Worm (Caenorhabditis elegans): ENCODE results near the gene cyp-34A7.
A peak's percentile ranks its signal among the peaks of the same experiment; 100 is the strongest.

The cyp-34A7 gene

ce11 chrV:3949723-3950122, 13.9 kb downstream of the cyp-34A7 start, which contains the start of gene dach-1:
Gene dach-1 (plus strand): TSS chrV:3950023.
- TF ChIP-seq mxl-2 (GFP tag; conservative IDR thresholded peaks at IDR 0.05) (no peak), daf-16 (GFP tag; optimal IDR thresholded peaks at IDR 0.05) (no peak), daf-16 (tag; optimal IDR thresholded peaks at IDR 0.05) (peak; percentile 66), aha-1 (tag) (peak; percentile 65)

ce11 chrV:3945053-3945452, 18.6 kb downstream of the cyp-34A7 start, which contains the start of gene cyp-35B3:
Gene cyp-35B3 (plus strand): TSS chrV:3945353.
- TF ChIP-seq egl-27 (tag; optimal IDR thresholded peaks at IDR 0.05) (no peak), pqm-1 (tag; optimal IDR thresholded peaks at IDR 0.05) (no peak), nhr-28 (tag; optimal IDR thresholded peaks at IDR 0.05) (no peak), R02D3.7 (tag; optimal IDR thresholded peaks at IDR 0.05) (no peak), ZK337.2 (GFP tag; IDR thresholded peaks at IDR 0.05) (no peak), php-3 (GFP tag; IDR thresholded peaks at IDR 0.05) (no peak), nhr-6 (tag; optimal IDR thresholded peaks at IDR 0.05) (no peak)

- TF ChIP-seq ceh-28 (tag; optimal IDR thresholded peaks at IDR 0.05) (no peak), daf-8 (GFP tag; IDR thresholded peaks at IDR 0.05) (no peak), aha-1 (tag) (peak; percentile 97)
Observed at ce11 chrV:3943364-3943763, 20.3 kb downstream of the cyp-34A7 start.

ce11 chrV:3941860-3942259, 21.8 kb downstream of the cyp-34A7 start, which contains the start of gene cyp-35B2:
Gene cyp-35B2 (plus strand): TSS chrV:3942160.
- TF ChIP-seq jun-1 (tag; optimal IDR thresholded peaks at IDR 0.05): no peak
- no peak for TF ChIP-seq nhr-76 (tag; optimal IDR thresholded peaks at IDR 0.05)
- TF ChIP-seq zfp-3 (GFP tag; conservative IDR thresholded peaks at IDR 0.05): no peak
- TF ChIP-seq daf-16 (GFP tag; optimal IDR thresholded peaks at IDR 0.05): no peak
- no peak for TF ChIP-seq daf-16 (tag; optimal IDR thresholded peaks at IDR 0.05)
- no peak for TF ChIP-seq Y105C5A.15 (GFP tag; IDR thresholded peaks at IDR 0.05)
- TF ChIP-seq nhr-28 (tag; optimal IDR thresholded peaks at IDR 0.05): peak; percentile 34

- TF ChIP-seq ceh-82 (tag; optimal IDR thresholded peaks at IDR 0.05) (no peak), nhr-28 (tag; optimal IDR thresholded peaks at IDR 0.05) (peak; percentile 92), unc-130 (GFP tag; optimal IDR thresholded peaks at IDR 0.05) (no peak), D1046.2 (GFP tag; IDR thresholded peaks at IDR 0.05) (no peak), ceh-20 (GFP tag; IDR thresholded peaks at IDR 0.05) (no peak), daf-16 (GFP tag; optimal IDR thresholded peaks at IDR 0.05) (no peak), daf-16 (tag; optimal IDR thresholded peaks at IDR 0.05) (peak; percentile 68)
Observed at ce11 chrV:3938789-3939188, 24.8 kb downstream of the cyp-34A7 start, which contains the start of gene cyp-35B1. Gene cyp-35B1 (plus strand): TSS chrV:3939032.

ce11 chrV:3935892-3936478, 27.6 kb downstream of the cyp-34A7 start, which contains the start of gene cyp-35A5:
Gene cyp-35A5 (plus strand): TSS chrV:3936326.
- TF ChIP-seq T20F7.1 (GFP tag; optimal IDR thresholded peaks at IDR 0.05) (no peak), dmd-6 (GFP tag; IDR thresholded peaks at IDR 0.05) (0 out of 2 replicates have a peak, but pooled peaks have one; percentile 34), pqm-1 (tag; optimal IDR thresholded peaks at IDR 0.05) (peak; percentile 7), nhr-28 (tag; optimal IDR thresholded peaks at IDR 0.05) (peak; percentile 86)

- TF ChIP-seq saeg-2 (GFP tag; IDR thresholded peaks at IDR 0.05): no peak
- no peak for TF ChIP-seq Y48G9A.11 (GFP tag; IDR thresholded peaks at IDR 0.05)
- no peak for TF ChIP-seq nhr-42 (GFP tag; IDR thresholded peaks at IDR 0.05)
- no peak for TF ChIP-seq mdl-1 (tag; optimal IDR thresholded peaks at IDR 0.05)
- no peak for TF ChIP-seq dmd-8 (GFP tag; IDR thresholded peaks at IDR 0.05)
- TF ChIP-seq F37D6.2 (tag; optimal IDR thresholded peaks at IDR 0.05): no peak
- TF ChIP-seq ztf-11 (tag; optimal IDR thresholded peaks at IDR 0.05): no peak
- no peak for TF ChIP-seq nhr-41 (GFP tag; IDR thresholded peaks at IDR 0.05)
Observed at ce11 chrV:3931326-3931725, 32.3 kb downstream of the cyp-34A7 start, which contains the start of gene srx-63. Gene srx-63 (plus strand): TSS chrV:3931626.

Measured in whole organism, L4 larva.